Worm (Caenorhabditis elegans) whole organism, early embryonic: ENCODE measurements around the gene C35A5.6.

ENCODE experiments used
- B0310.2 ChIP-seq: sonication (generic microtip); optimal IDR thresholded peaks from 2 replicates; lab custom pipeline; 2016; ENCODE audit warnings: mild to moderate bottlenecking, missing genetic modification characterization, missing compliant biosample characterization
- F13C5.2 ChIP-seq: sonication (generic microtip); optimal IDR thresholded peaks from 2 replicates; lab custom pipeline; 2017; ENCODE audit warnings: mild to moderate bottlenecking, missing genetic modification characterization, inconsistent platforms, missing compliant biosample characterization
- aly-1 ChIP-seq: sonication (generic microtip); optimal IDR thresholded peaks from 2 replicates; lab custom pipeline; 2016; ENCODE audit warnings: missing genetic modification characterization, missing compliant biosample characterization
- ama-1 ChIP-seq: fragments of 150-350 bp; optimal IDR thresholded peaks from 2 replicates; lab custom pipeline; 2014
- ceh-13 ChIP-seq: fragments of 200-800 bp; sonication (Bioruptor generic); optimal IDR thresholded peaks from 2 replicates; lab custom pipeline; 2018; ENCODE audit warnings: mild to moderate bottlenecking, missing genetic modification characterization, missing compliant biosample characterization
- ceh-36 ChIP-seq: sonication (generic microtip); optimal IDR thresholded peaks from 2 replicates; lab custom pipeline; 2016; ENCODE audit warnings: missing genetic modification characterization, inconsistent platforms, missing compliant biosample characterization
- ets-7 ChIP-seq: sonication (generic microtip); optimal IDR thresholded peaks from 2 replicates; lab custom pipeline; 2016; ENCODE audit warnings: missing genotype, missing genetic modification characterization, missing compliant biosample characterization
- flt-1 ChIP-seq: fragments of 200-800 bp; sonication (Bioruptor generic); IDR thresholded peaks from 2 replicates; pipeline ENCODE4 v1.3.6; 2022; ENCODE audit warnings: missing genetic modification characterization, missing compliant biosample characterization
- hmbx-1 ChIP-seq: sonication (generic microtip); optimal IDR thresholded peaks from 2 replicates; lab custom pipeline; 2016; ENCODE audit warnings: mild to moderate bottlenecking, missing genetic modification characterization, missing compliant biosample characterization
- hmg-4 ChIP-seq: fragments of 200-800 bp; sonication (Bioruptor generic); optimal IDR thresholded peaks from 2 replicates; lab custom pipeline; 2018; ENCODE audit warnings: mild to moderate bottlenecking, missing genetic modification characterization, missing compliant biosample characterization
- hnd-1 ChIP-seq: sonication (generic microtip); optimal IDR thresholded peaks from 2 replicates; lab custom pipeline; 2016; ENCODE audit warnings: missing genetic modification characterization, missing compliant biosample characterization
- pes-1 ChIP-seq: fragments of 200-800 bp; sonication (Bioruptor generic); IDR thresholded peaks from 2 replicates; pipeline ENCODE4 v1.3.6; 2022; ENCODE audit warnings: missing genetic modification reagents, missing genetic modification characterization, missing compliant biosample characterization
- scrt-1 ChIP-seq: fragments of 200-800 bp; sonication (Bioruptor generic); IDR thresholded peaks from 2 replicates; pipeline ENCODE4 v1.3.6; 2022; ENCODE audit warnings: missing genetic modification characterization, missing compliant biosample characterization
- sea-1 ChIP-seq: fragments of 200-800 bp; sonication (Bioruptor generic); conservative IDR thresholded peaks from 2 replicates; pipeline ENCODE4 v1.3.6; 2022; ENCODE audit warnings: missing genetic modification characterization, missing compliant biosample characterization
- tbx-11 ChIP-seq: fragments of 200-800 bp; sonication (Bioruptor generic); IDR thresholded peaks from 2 replicates; pipeline ENCODE4 v1.3.6; 2022; ENCODE audit warnings: missing genetic modification characterization, missing compliant biosample characterization
- tbx-37 ChIP-seq: fragments of 200-800 bp; sonication (Bioruptor generic); conservative IDR thresholded peaks from 2 replicates; pipeline ENCODE4 v1.3.6; 2022; ENCODE audit warnings: missing genetic modification reagents, missing genetic modification characterization, missing compliant biosample characterization
- tra-4 ChIP-seq: sonication (generic microtip); optimal IDR thresholded peaks from 2 replicates; lab custom pipeline; 2017; ENCODE audit warnings: missing genetic modification characterization, missing compliant biosample characterization

The C35A5.6 gene

DNA sequence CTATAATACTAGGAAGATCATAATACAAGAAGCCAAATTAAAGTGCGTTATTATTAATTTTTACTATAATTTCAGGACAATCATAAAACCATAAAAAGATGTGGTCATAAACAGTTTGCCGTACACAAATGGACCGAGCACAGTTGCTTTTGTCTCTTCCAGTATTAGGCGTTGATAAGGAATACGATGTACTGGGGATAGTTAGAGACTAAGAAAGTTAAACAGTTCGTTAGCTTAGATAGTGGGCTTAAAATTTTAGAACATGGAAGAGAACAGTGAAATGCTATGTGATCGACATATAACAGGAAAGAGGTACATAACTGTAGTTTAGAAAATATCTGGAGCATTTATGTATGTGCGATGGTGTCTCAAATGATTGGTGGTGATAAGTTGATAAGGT lies 23.5 kb upstream of the C35A5.6 start:
- no peak for TF ChIP-seq pes-1 (GFP tag; lab: Robert Waterston, UW)
- no peak for TF ChIP-seq flt-1 (GFP tag; lab: Robert Waterston, UW)
- TF ChIP-seq hmbx-1 (tag; lab: Kevin White, UChicago): no peak
- TF ChIP-seq hnd-1: no peak
- TF ChIP-seq sea-1: no peak
- TF ChIP-seq tra-4 (tag; lab: Kevin White, UChicago): no peak
- no peak for TF ChIP-seq B0310.2
- no peak for TF ChIP-seq tbx-11 (GFP tag; lab: Robert Waterston, UW)
- no peak for TF ChIP-seq ceh-13 (GFP tag; lab: Kevin White, UChicago)
- TF ChIP-seq tbx-37: no peak

DNA sequence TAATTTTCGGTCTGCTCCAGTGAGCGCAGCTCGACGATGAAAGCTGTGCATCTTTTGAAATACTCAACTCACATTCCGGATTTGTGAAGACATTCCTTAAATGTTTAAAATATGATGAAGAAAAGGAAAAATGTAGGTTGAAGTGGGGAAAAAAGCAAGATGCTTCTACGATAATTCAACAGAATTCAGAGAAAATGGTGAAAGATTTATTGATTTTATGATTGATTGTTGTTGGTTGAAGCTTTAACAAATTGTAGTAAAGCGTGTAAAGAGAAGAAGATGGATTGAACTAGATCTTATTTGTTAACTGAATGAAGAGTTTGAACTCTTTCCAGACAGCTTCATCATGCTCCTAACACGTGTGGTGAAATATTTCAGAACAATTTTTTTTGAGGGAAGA lies 18.9 kb upstream of the C35A5.6 start, which contains the start of gene ncx-5:
TSS of gene ncx-5 (minus strand) at position 101 of the 400 bp plus-strand sequence.
- TF ChIP-seq hnd-1 (no peak), ceh-36 (tag; lab: Kevin White, UChicago) (no peak), hmbx-1 (tag; lab: Kevin White, UChicago) (no peak)

DNA sequence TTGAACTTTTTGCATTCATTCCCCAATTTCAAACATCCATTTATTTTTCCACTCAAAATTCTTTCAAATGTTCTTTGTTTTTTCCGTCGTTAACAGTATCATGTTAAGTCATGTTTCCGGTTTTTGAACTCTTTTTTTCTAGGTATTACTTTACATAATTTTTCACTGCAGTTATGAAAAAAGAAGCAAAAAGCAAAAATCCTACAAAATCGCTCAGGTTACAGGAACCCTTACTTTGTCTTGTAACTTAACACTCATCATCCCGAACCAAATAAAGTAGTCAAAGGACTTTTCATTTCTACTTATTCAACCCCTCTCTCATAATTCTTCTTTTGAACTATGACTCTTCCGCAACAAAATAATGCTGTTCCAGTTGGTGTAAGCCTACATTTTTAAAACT lies 17.5 kb upstream of the C35A5.6 start, which contains the start of gene aqp-5:
TSS of gene aqp-5 (plus strand) at position 301 of the 400 bp plus-strand sequence.
- TF ChIP-seq hmbx-1 (tag; lab: Kevin White, UChicago) (no peak), pes-1 (GFP tag; lab: Robert Waterston, UW) (no peak), tra-4 (tag; lab: Kevin White, UChicago) (no peak)

DNA sequence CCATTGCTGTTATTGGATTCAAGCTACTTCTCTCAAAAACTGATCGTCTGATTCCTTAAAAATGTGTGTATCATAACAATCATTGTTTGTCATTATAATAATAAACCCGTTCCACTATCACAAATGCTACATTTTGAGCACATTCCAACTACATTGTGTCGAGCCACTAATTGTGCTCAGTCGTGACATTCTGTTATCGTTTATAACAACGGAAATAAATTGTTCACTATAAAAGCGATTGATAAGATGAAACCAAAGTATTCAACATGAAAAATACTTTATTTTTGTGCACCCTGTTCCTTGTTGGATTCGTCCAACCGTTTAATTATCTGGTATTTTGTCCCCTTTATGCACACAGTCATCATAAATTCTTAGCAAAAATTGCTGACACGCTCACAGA lies 15.8 kb upstream of the C35A5.6 start, which contains the start of gene ugt-33:
TSS of gene ugt-33 (plus strand) at position 260 of the 400 bp plus-strand sequence.
- no peak for TF ChIP-seq F13C5.2
- no peak for TF ChIP-seq hnd-1
- no peak for TF ChIP-seq tbx-37
- TF ChIP-seq hmbx-1 (tag; lab: Kevin White, UChicago): no peak
- TF ChIP-seq flt-1 (GFP tag; lab: Robert Waterston, UW): no peak
- no peak for TF ChIP-seq ceh-36 (tag; lab: Kevin White, UChicago)
- no peak for TF ChIP-seq ceh-13 (GFP tag; lab: Kevin White, UChicago)
- TF ChIP-seq sea-1: no peak
- no peak for TF ChIP-seq hmg-4
- TF ChIP-seq tra-4 (tag; lab: Kevin White, UChicago): no peak
- TF ChIP-seq tbx-11 (GFP tag; lab: Robert Waterston, UW): no peak
- no peak for TF ChIP-seq B0310.2
- no peak for TF ChIP-seq ets-7 (tag; lab: Kevin White, UChicago)
- no peak for TF ChIP-seq ama-1 (lab: Kevin White, UChicago)
- no peak for TF ChIP-seq pes-1 (GFP tag; lab: Robert Waterston, UW)
- TF ChIP-seq scrt-1 (GFP tag; lab: Robert Waterston, UW): no peak

DNA sequence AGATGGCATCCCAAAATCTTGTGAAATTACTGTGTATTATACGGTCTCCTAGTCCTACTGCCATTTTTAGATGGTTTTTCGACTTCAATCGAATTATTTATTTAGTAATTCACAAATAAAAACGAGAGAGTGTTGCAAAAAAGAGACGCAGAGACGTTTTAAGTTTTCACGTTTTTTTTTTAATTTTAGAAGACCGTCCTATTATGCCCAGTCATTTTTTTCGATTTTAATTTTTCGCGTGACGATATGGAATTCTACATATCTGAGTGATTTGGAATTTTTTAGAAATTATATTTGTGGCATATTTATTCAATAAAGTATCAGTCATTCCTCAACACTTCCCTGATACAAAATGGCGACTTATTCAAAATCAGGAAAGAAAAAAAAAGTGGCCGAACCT lies 12.2 kb upstream of the C35A5.6 start, which contains the start of gene C35A5.4:
TSS of gene C35A5.4 (plus strand) at position 301 of the 400 bp plus-strand sequence.
- TF ChIP-seq sea-1 (no peak), ceh-13 (GFP tag; lab: Kevin White, UChicago) (no peak), hnd-1 (no peak), scrt-1 (GFP tag; lab: Robert Waterston, UW) (no peak), ama-1 (lab: Kevin White, UChicago) (no peak), ets-7 (tag; lab: Kevin White, UChicago) (no peak)

DNA sequence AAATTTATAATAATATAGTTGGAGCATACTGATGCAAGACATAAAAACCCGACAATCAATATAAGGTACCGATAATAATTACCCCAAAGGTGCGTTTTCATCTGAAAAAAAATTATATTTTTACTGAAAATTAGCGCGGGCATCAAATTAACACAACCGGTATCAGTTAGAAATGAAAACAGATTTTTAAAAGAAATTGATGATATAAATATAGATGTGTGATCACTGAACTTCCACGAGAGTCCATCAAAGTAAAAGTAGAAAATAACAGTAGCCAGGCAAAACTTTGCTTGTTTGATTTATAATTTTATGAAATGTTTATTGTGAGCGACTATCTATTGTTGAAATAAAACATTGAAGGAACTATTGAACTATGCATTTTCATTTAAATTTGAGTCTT lies 7.6 kb upstream of the C35A5.6 start, which contains the start of gene C35A5.3:
TSS of gene C35A5.3 (minus strand) at position 101 of the 400 bp plus-strand sequence.
- no peak for TF ChIP-seq B0310.2
- TF ChIP-seq hmbx-1 (tag; lab: Kevin White, UChicago): no peak
- no peak for TF ChIP-seq sea-1
- no peak for TF ChIP-seq ama-1 (lab: Kevin White, UChicago)
- no peak for TF ChIP-seq scrt-1 (GFP tag; lab: Robert Waterston, UW)
- TF ChIP-seq aly-1: no peak
- TF ChIP-seq ceh-13 (GFP tag; lab: Kevin White, UChicago): no peak
- TF ChIP-seq F13C5.2: no peak
- TF ChIP-seq ceh-36 (tag; lab: Kevin White, UChicago): no peak
- no peak for TF ChIP-seq hmg-4
- TF ChIP-seq ets-7 (tag; lab: Kevin White, UChicago): no peak
- no peak for TF ChIP-seq flt-1 (GFP tag; lab: Robert Waterston, UW)
- no peak for TF ChIP-seq tbx-11 (GFP tag; lab: Robert Waterston, UW)
- TF ChIP-seq tbx-37: no peak
- TF ChIP-seq tra-4 (tag; lab: Kevin White, UChicago): no peak

DNA sequence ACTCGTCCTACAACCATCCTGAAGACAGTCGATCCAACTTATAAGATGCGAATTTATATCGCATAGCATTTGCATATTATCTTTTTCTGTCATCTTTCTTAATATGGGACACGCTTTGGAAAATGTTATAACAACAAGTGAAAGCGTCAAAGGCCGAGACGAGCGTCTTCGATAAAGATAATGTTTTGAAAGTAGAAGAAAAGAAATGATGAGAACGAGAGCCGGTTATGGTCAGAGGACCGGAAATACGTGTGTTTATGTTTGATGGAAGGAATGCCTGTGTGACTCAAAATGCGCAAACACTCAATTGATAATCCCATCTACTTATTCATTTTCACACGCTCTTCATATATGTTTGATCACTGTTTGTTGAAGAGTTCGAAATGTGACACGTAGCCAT lies 5.9 kb upstream of the C35A5.6 start, which contains the start of gene C35A5.11:
TSS of gene C35A5.11 (minus strand) at position 101 of the 400 bp plus-strand sequence.
- TF ChIP-seq pes-1 (GFP tag; lab: Robert Waterston, UW) (no peak), scrt-1 (GFP tag; lab: Robert Waterston, UW) (no peak), tra-4 (tag; lab: Kevin White, UChicago) (no peak), tbx-11 (GFP tag; lab: Robert Waterston, UW) (no peak), hnd-1 (no peak), F13C5.2 (no peak), B0310.2 (no peak), ama-1 (lab: Kevin White, UChicago) (no peak), tbx-37 (no peak)

DNA sequence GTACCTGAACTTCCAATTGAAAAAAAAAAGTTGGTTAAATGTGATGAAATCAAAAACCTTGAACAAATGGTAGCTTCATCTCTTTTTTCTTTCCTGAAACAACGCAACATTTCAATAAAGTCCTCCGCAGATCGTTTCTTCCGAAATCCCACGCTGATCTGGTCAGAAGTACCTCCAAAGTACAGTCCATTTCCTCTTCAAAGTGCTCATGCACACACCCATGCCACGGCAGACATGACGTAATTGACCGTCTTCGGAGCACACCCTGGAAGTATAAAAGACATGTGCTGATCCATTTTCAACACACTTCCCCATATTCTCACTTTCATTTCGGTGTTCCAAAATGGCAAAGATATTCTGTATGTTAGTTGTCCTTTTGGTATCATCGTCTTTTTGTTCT lies 5.0 kb upstream of the C35A5.6 start, which contains the start of gene C35A5.10:
TSS of gene C35A5.10 (plus strand) at position 301 of the 400 bp plus-strand sequence.
- TF ChIP-seq tra-4 (tag; lab: Kevin White, UChicago) (no peak), tbx-11 (GFP tag; lab: Robert Waterston, UW) (no peak), hnd-1 (no peak), ets-7 (tag; lab: Kevin White, UChicago) (no peak), ama-1 (lab: Kevin White, UChicago) (no peak), scrt-1 (GFP tag; lab: Robert Waterston, UW) (no peak), ceh-13 (GFP tag; lab: Kevin White, UChicago) (no peak), sea-1 (no peak), flt-1 (GFP tag; lab: Robert Waterston, UW) (no peak), pes-1 (GFP tag; lab: Robert Waterston, UW) (no peak), hmg-4 (no peak), aly-1 (no peak), ceh-36 (tag; lab: Kevin White, UChicago) (no peak)
